Fruit fly (Drosophila melanogaster) whole organism, wandering third instar larva: Measurements from ENCODE around the gene NijC.

Source experiments
- Abd-B ChIP-seq: fragments of >200 bp; optimal IDR thresholded peaks from 2 replicates; lab custom pipeline; 2017; ENCODE audit warnings: missing biosample characterization, missing genetic modification characterization
- CG9705 ChIP-seq: fragments of 200-800 bp; sonication (Bioruptor generic); optimal IDR thresholded peaks from 2 replicates; lab custom pipeline; 2018; ENCODE audit warnings: missing biosample characterization, mild to moderate bottlenecking, missing genetic modification characterization
- CrebA ChIP-seq: fragments of 200-800 bp; sonication (Bioruptor generic); optimal IDR thresholded peaks from 2 replicates; lab custom pipeline; 2016; ENCODE audit warnings: missing biosample characterization, mild to moderate bottlenecking, missing genetic modification characterization, borderline replicate concordance
- Dif ChIP-seq: fragments of 200-275, 200-300 bp; sonication (Bioruptor generic); optimal IDR thresholded peaks from 2 replicates; lab custom pipeline; 2018; ENCODE audit warnings: missing biosample characterization, missing genetic modification characterization; ENCODE audit not compliant: partially characterized antibody
- GATAd ChIP-seq: sonication (Bioruptor generic); optimal IDR thresholded peaks from 2 replicates; lab custom pipeline; 2016; ENCODE audit warnings: missing biosample characterization, missing genetic modification characterization
- HLH106 ChIP-seq: fragments of 200-800 bp; optimal IDR thresholded peaks from 3 replicates; lab custom pipeline; 2019; ENCODE audit warnings: missing biosample characterization, mild to moderate bottlenecking, missing genetic modification characterization, moderate library complexity
- Hr78 ChIP-seq: fragments of >200 bp; optimal IDR thresholded peaks from 2 replicates; lab custom pipeline; 2017; ENCODE audit warnings: missing biosample characterization, missing genetic modification characterization
- Hr83 ChIP-seq: fragments of 200-300 bp; sonication (Bioruptor generic); optimal IDR thresholded peaks from 2 replicates; lab custom pipeline; 2016; ENCODE audit warnings: missing biosample characterization, mild to moderate bottlenecking, missing genetic modification characterization, moderate library complexity; ENCODE audit not compliant: poor library complexity, severe bottlenecking
- Jra ChIP-seq: sonication (Bioruptor generic); optimal IDR thresholded peaks from 2 replicates; lab custom pipeline; 2016; ENCODE audit warnings: missing biosample characterization, missing genetic modification characterization
- Mio ChIP-seq: sonication (Bioruptor generic); optimal IDR thresholded peaks from 2 replicates; lab custom pipeline; 2016; ENCODE audit warnings: missing biosample characterization, missing genetic modification characterization
- Myc ChIP-seq: fragments of >200 bp; optimal IDR thresholded peaks from 2 replicates; lab custom pipeline; 2017
- N ChIP-seq: fragments of >200 bp; optimal IDR thresholded peaks from 2 replicates; lab custom pipeline; 2018; ENCODE audit warnings: missing biosample characterization, missing external identifiers, missing genetic modification characterization
- OdsH ChIP-seq: fragments of 200-800 bp; sonication (Bioruptor generic); optimal IDR thresholded peaks from 2 replicates; lab custom pipeline; 2016; ENCODE audit warnings: missing biosample characterization, mild to moderate bottlenecking, missing genetic modification characterization
- Rel ChIP-seq, 2 experiments: fragments of 200-800 bp; sonication (Bioruptor generic) in 1 of 2; optimal IDR thresholded peaks; 2 replicates in 1 of 2; 3 replicates in 1 of 2; lab custom pipeline; 2016 to 2019; ENCODE audit warnings: mild to moderate bottlenecking in 2 of 2, missing biosample characterization in 2 of 2, missing genetic modification characterization in 2 of 2, moderate library complexity in 1 of 2
- Sp1 ChIP-seq: fragments of 200-800 bp; sonication (Bioruptor generic); optimal IDR thresholded peaks from 3 replicates; lab custom pipeline; 2019; ENCODE audit warnings: missing biosample characterization, mild to moderate bottlenecking, missing genetic modification characterization, moderate library complexity
- Vsx2 ChIP-seq: fragments of 200-300, 225-300 bp; sonication (Bioruptor generic); optimal IDR thresholded peaks from 2 replicates; lab custom pipeline; 2018; ENCODE audit warnings: missing biosample characterization, missing genetic modification characterization; ENCODE audit not compliant: partially characterized antibody
- br ChIP-seq: fragments of 200-800 bp; sonication (Bioruptor generic); optimal IDR thresholded peaks from 2 replicates; lab custom pipeline; 2016; ENCODE audit warnings: missing biosample characterization, missing genetic modification characterization
- brk ChIP-seq: fragments of 200-800 bp; sonication (Bioruptor generic); optimal IDR thresholded peaks from 2 replicates; lab custom pipeline; 2016; ENCODE audit warnings: missing biosample characterization, mild to moderate bottlenecking, missing genetic modification characterization
- dl ChIP-seq, 2 experiments: fragments of 175-275, 200-275 bp in 1 of 2; fragments of 200-275 bp in 1 of 2; sonication (Bioruptor generic); optimal IDR thresholded peaks; lab custom pipeline; 2018; ENCODE audit warnings: mild to moderate bottlenecking in 2 of 2, missing biosample characterization in 2 of 2, missing genetic modification characterization in 2 of 2, moderate library complexity in 2 of 2; ENCODE audit not compliant: partially characterized antibody in 2 of 2, insufficient read depth in 1 of 2
- dmrt93B ChIP-seq: fragments of 200-800 bp; sonication (Bioruptor generic); optimal IDR thresholded peaks from 2 replicates; lab custom pipeline; 2018; ENCODE audit warnings: missing biosample characterization, mild to moderate bottlenecking, missing genetic modification characterization
- dsf ChIP-seq: sonication (Bioruptor generic); optimal IDR thresholded peaks from 2 replicates; lab custom pipeline; 2016; ENCODE audit warnings: missing biosample characterization, missing genetic modification characterization, borderline replicate concordance
- ey ChIP-seq: fragments of 200-800 bp; sonication (Bioruptor generic); optimal IDR thresholded peaks from 2 replicates; lab custom pipeline; 2016; ENCODE audit warnings: missing biosample characterization, missing genetic modification characterization
- foxo ChIP-seq, 2 experiments: fragments of 200-800 bp; sonication (Bioruptor generic); optimal IDR thresholded peaks; 2 replicates in 1 of 2; 3 replicates in 1 of 2; lab custom pipeline; 2016 to 2017; ENCODE audit warnings: missing biosample characterization in 2 of 2, missing genetic modification characterization in 2 of 2
- fru ChIP-seq: fragments of 200-800 bp; sonication (Bioruptor generic); optimal IDR thresholded peaks from 3 replicates; lab custom pipeline; 2016; ENCODE audit warnings: missing biosample characterization, mild to moderate bottlenecking, missing genetic modification characterization
- h ChIP-seq: fragments of 200-800 bp; sonication (Bioruptor generic); optimal IDR thresholded peaks from 3 replicates; lab custom pipeline; 2016; ENCODE audit warnings: missing biosample characterization, mild to moderate bottlenecking, missing genetic modification characterization
- lola ChIP-seq: fragments of >200 bp; optimal IDR thresholded peaks from 2 replicates; lab custom pipeline; 2017; ENCODE audit warnings: missing biosample characterization, missing genetic modification characterization
- pan ChIP-seq: fragments of >200 bp; optimal IDR thresholded peaks from 2 replicates; lab custom pipeline; 2017
- psq ChIP-seq: fragments of 200-800 bp; sonication (Bioruptor generic); optimal IDR thresholded peaks from 3 replicates; lab custom pipeline; 2017; ENCODE audit warnings: missing biosample characterization, mild to moderate bottlenecking, missing genetic modification characterization, moderate library complexity
- rgr ChIP-seq: fragments of 200-800 bp; sonication (Bioruptor generic); optimal IDR thresholded peaks from 3 replicates; lab custom pipeline; 2016; ENCODE audit warnings: missing biosample characterization, mild to moderate bottlenecking, missing genetic modification characterization
- sage ChIP-seq: fragments of 200-800 bp; sonication (Bioruptor generic); optimal IDR thresholded peaks from 2 replicates; lab custom pipeline; 2016; ENCODE audit warnings: missing biosample characterization, mild to moderate bottlenecking, missing genetic modification characterization
- tai ChIP-seq: sonication (Bioruptor generic); optimal IDR thresholded peaks from 2 replicates; lab custom pipeline; 2016; ENCODE audit warnings: missing biosample characterization, missing genetic modification characterization
- usp ChIP-seq: fragments of >200 bp; optimal IDR thresholded peaks from 2 replicates; lab custom pipeline; 2017; ENCODE audit warnings: missing biosample characterization, missing genetic modification characterization
- woc ChIP-seq: sonication (Bioruptor generic); optimal IDR thresholded peaks from 2 replicates; lab custom pipeline; 2016; ENCODE audit warnings: missing biosample characterization, mild to moderate bottlenecking, missing genetic modification characterization

Gene NijC

DNA sequence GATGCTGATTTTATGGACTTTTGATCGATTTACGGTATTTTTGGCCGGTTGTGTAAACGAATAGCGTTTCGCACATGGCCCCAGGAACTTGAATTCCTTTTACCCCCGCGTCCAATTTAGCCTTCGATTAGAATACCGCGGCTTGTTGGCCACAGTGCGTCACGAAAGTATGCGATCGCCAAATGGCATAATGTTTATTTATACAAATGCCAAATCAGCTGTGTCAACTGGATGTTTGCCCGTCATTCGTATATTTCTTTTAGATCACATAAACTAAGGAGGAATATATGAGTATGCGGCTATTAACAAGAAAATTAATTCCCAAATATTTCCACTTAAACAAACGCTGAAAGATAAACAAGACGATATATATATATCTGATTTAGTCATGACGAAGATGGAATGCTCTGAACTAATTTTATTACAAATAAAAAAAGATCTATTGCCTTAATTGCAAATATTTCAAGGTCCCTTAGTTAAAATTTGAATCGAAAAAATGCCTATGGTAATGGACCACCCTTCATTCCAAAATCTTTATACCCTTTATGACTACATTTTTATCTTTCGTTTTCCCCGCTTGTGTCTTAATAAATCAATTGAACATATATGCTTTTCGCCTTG, 37.9 kb upstream of the NijC start:
- TF ChIP-seq OdsH (GFP tag; lab: Kevin White, UChicago): peak; percentile 4
- no peak for TF ChIP-seq psq (GFP tag; lab: Kevin White, UChicago)

DNA sequence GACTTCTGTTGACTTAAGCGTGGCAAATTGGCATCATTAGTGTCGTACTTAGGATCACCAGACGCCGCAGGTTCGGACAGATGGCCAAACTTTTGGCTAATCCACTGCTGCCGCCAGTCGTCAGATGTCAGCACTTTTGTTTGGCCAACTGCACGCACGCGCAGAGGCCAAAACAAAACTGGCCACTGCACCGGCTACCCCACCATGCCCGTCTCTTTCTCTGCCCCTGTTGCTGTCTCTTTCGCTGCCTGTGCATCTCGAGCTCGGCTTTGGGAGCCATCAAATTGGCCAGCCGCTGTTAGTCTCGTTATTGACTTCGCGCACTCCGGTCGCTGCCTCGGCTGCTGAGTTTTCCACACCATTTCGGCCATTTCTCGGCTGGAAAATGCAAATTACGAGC, 32.4 kb upstream of the NijC start, which contains the start of gene CG14395:
CG14395 (plus strand) TSS at position 301 of the 400 bp plus-strand sequence.
- TF ChIP-seq usp (GFP tag; lab: Kevin White, UChicago): no peak
- TF ChIP-seq dsf (GFP tag; lab: Kevin White, UChicago): no peak
- TF ChIP-seq brk: no peak
- TF ChIP-seq Hr78: no peak
- no peak for TF ChIP-seq CG9705
- TF ChIP-seq ey (GFP tag; lab: Kevin White, UChicago): no peak
- no peak for TF ChIP-seq fru
- no peak for TF ChIP-seq Mio (GFP tag; lab: Kevin White, UChicago)
- TF ChIP-seq Sp1 (GFP tag; lab: Kevin White, UChicago): no peak
- no peak for TF ChIP-seq dmrt93B
- TF ChIP-seq Rel (GFP tag; optimal IDR thresholded peaks at IDR 0.05; lab: Kevin White, UChicago): no peak
- no peak for TF ChIP-seq Rel (tag; optimal IDR thresholded peaks at IDR 0.05; lab: Kevin White, UChicago)
- TF ChIP-seq HLH106 (tag; lab: Kevin White, UChicago): no peak
- no peak for TF ChIP-seq dl (GFP tag; optimal IDR thresholded peaks at IDR 0.05; lab: Kevin White, UChicago; ENCODE audit: insufficient read depth in 1 of 2, partially characterized antibody in 2 of 2)
- TF ChIP-seq sage (GFP tag; lab: Kevin White, UChicago): no peak
- no peak for TF ChIP-seq GATAd (GFP tag; lab: Kevin White, UChicago)
- TF ChIP-seq tai (GFP tag; lab: Kevin White, UChicago): no peak
- TF ChIP-seq pan (lab: Kevin White, UChicago): no peak
- TF ChIP-seq foxo (GFP tag; optimal IDR thresholded peaks at IDR 0.05; lab: Kevin White, UChicago): no peak
- TF ChIP-seq Dif (GFP tag; lab: Kevin White, UChicago): no peak
- TF ChIP-seq OdsH (GFP tag; lab: Kevin White, UChicago): no peak

DNA sequence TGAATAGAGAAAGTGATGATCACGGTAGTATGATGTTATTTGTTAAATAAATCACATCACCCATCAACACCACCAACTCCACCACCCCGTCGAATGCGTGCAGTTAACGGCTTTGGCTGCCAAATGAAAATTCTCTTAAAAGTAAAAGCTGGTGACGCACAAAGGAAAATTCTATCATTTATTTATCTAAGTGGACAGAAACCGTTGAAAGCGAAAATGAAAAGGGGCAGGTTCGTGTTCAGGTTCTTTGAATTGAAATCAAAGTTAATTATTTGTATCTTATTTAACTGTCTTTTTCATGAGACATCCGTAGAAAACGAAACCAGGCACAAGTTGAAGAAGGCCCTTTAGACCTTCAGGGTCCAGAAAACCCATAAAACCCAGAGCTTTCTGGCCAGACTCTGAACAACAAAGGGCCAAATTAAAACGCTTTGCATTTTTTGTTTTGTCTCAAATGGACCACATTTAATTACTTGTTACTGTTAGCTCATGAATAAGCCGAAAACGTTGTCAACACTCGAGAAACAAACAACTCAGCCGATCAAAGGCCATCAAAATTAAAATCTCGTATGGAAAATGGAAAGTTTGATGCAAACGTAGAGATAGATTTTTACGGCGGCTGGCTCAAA, 28.6 kb upstream of the NijC start:
- TF ChIP-seq CrebA (GFP tag; lab: Kevin White, UChicago) (no peak), h (GFP tag; lab: Kevin White, UChicago) (no peak), Abd-B (GFP tag; lab: Kevin White, UChicago) (no peak), CG9705 (no peak), OdsH (GFP tag; lab: Kevin White, UChicago) (no peak), woc (GFP tag; lab: Kevin White, UChicago) (no peak), Myc (lab: Kevin White, UChicago) (no peak), usp (GFP tag; lab: Kevin White, UChicago) (no peak), rgr (GFP tag; lab: Kevin White, UChicago) (no peak), dmrt93B (no peak), N (GFP tag; lab: Kevin White, UChicago) (no peak), Hr83 (GFP tag; lab: Kevin White, UChicago) (no peak), Hr78 (no peak)

DNA sequence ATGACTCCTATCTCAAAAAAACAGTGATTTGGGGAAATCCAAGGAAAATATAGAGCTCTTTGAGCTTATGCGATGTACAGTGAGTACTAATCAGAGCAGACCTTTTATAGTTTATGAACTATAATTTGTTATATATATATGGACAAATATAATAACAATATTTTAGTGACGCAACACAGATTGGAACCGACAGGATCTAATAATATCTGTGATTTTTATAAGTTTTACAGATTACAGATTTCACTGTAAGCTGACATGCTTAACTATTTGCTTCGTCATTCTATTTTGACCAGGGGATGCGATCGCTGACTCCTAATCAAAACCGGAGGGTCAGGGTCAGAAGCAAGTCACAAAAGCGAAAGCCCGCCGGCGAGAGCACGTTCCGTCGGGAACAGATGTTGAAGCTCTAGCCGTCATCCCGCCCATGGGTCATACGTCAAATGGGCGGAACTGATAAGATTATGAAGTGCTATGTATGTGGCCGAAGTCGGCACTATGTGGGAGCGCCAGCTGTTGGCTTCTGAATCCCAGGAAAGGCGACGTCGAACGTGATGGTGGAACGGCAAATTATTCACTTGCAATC, 20.8 kb upstream of the NijC start, which contains the start of gene Gnmt:
Gnmt (plus strand) TSS at position 568 of the 583 bp plus-strand sequence.
- TF ChIP-seq fru: no peak
- TF ChIP-seq OdsH (GFP tag; lab: Kevin White, UChicago): no peak
- peak; percentile 33 for TF ChIP-seq Dif (GFP tag; lab: Kevin White, UChicago)
- no peak for TF ChIP-seq Hr83 (GFP tag; lab: Kevin White, UChicago)

DNA sequence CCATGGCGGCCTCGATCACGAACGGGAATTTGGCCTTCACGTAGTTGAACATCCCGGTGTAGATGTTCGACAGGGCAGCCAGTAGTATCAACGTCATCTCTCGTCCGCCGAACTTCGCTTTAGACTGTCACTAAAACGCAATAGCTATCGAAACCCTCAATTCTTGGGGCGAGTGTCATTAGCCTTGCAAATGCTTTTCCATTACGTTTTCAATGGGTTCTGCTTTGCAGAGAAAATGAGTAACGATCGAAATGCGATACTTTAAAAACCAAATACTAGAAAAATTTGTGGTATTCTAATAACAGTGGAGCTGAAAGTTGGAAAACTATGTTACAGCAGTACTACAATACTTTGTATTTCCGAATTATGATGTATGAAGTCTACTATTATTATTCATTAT, 18.8 kb upstream of the NijC start, which contains the start of gene CG43630:
CG43630 (minus strand) TSS at position 101 of the 400 bp plus-strand sequence.
- TF ChIP-seq br (GFP tag; lab: Kevin White, UChicago) (no peak), Vsx2 (GFP tag; lab: Kevin White, UChicago) (no peak), Rel (GFP tag; optimal IDR thresholded peaks at IDR 0.05; lab: Kevin White, UChicago) (no peak), Rel (tag; optimal IDR thresholded peaks at IDR 0.05; lab: Kevin White, UChicago) (no peak), Hr83 (GFP tag; lab: Kevin White, UChicago) (no peak), Sp1 (GFP tag; lab: Kevin White, UChicago) (no peak), dmrt93B (no peak), Mio (GFP tag; lab: Kevin White, UChicago) (no peak), Hr78 (no peak), GATAd (GFP tag; lab: Kevin White, UChicago) (no peak), OdsH (GFP tag; lab: Kevin White, UChicago) (no peak), lola (no peak), h (GFP tag; lab: Kevin White, UChicago) (no peak), Jra (GFP tag; lab: Kevin White, UChicago) (no peak), dl (GFP tag; optimal IDR thresholded peaks at IDR 0.05; lab: Kevin White, UChicago; ENCODE audit: insufficient read depth in 1 of 2, partially characterized antibody in 2 of 2) (no peak)
